Fruit fly (Drosophila melanogaster) whole organism, embryonic: Measurements from ENCODE around the gene CG10576.

Experiments used
- Abd-B ChIP-seq: fragments of 200-800 bp; sonication (Bioruptor generic); optimal IDR thresholded peaks from 2 replicates; lab custom pipeline; 2018; ENCODE audit warnings: missing biosample characterization, mild to moderate bottlenecking, missing genetic modification characterization, moderate library complexity
- Atf3 ChIP-seq: fragments of 200-800 bp; sonication (Bioruptor generic); optimal IDR thresholded peaks from 3 replicates; lab custom pipeline; 2016; ENCODE audit warnings: missing biosample characterization, missing genetic modification characterization
- Atf6 ChIP-seq: fragments of 200-800 bp; sonication (Bioruptor generic); IDR thresholded peaks from 2 replicates; pipeline ENCODE4 v1.3.6; 2022; ENCODE audit warnings: missing biosample characterization, missing genetic modification characterization
- Bdp1 ChIP-seq: fragments of 200-800 bp; sonication (Bioruptor generic); optimal IDR thresholded peaks from 3 replicates; lab custom pipeline; 2016; ENCODE audit warnings: missing biosample characterization, missing genetic modification characterization
- CG10431 ChIP-seq: fragments of 200-800 bp; sonication (Bioruptor generic); optimal IDR thresholded peaks from 3 replicates; lab custom pipeline; 2018; ENCODE audit warnings: missing biosample characterization, mild to moderate bottlenecking, missing genetic modification characterization
- CG10979 ChIP-seq: fragments of 200-800 bp; sonication (Bioruptor generic); optimal IDR thresholded peaks from 2 replicates; lab custom pipeline; 2018; ENCODE audit warnings: missing biosample characterization, mild to moderate bottlenecking, missing genetic modification characterization, moderate library complexity
- CG12769 ChIP-seq: fragments of 200-800 bp; sonication (Bioruptor generic); optimal IDR thresholded peaks from 2 replicates; lab custom pipeline; 2019; ENCODE audit warnings: missing biosample characterization, mild to moderate bottlenecking, missing genetic modification characterization, moderate library complexity
- CG14667 ChIP-seq: fragments of 200-800 bp; sonication (Bioruptor generic); IDR thresholded peaks from 2 replicates; pipeline ENCODE4 v1.3.6; 2022; ENCODE audit warnings: missing biosample characterization, missing genetic modification characterization
- CG1529 ChIP-seq: fragments of 200-800 bp; sonication (Bioruptor generic); optimal IDR thresholded peaks from 3 replicates; lab custom pipeline; 2018; ENCODE audit warnings: missing biosample characterization, missing genetic modification characterization
- CG16779 ChIP-seq: fragments of 200-800 bp; sonication (Bioruptor generic); IDR thresholded peaks from 2 replicates; pipeline ENCODE4 v1.3.6; 2022; ENCODE audit warnings: missing biosample characterization, missing genetic modification characterization
- CG17612 ChIP-seq: fragments of 200-800 bp; sonication (Bioruptor generic); IDR thresholded peaks from 2 replicates; pipeline ENCODE4 v1.3.6; 2022; ENCODE audit warnings: missing biosample characterization, missing genetic modification characterization
- CG34422 ChIP-seq: fragments of 200-800 bp; sonication (Bioruptor generic); IDR thresholded peaks from 3 replicates; pipeline ENCODE4 v1.3.6; 2022; ENCODE audit warnings: missing biosample characterization, missing genetic modification characterization
- CG43689 ChIP-seq: fragments of 200-800 bp; sonication (Bioruptor generic); IDR thresholded peaks from 2 replicates; pipeline ENCODE4 v1.3.6; 2022; ENCODE audit warnings: missing biosample characterization, missing genetic modification characterization
- CG8765 ChIP-seq: fragments of 200-800 bp; sonication (Bioruptor generic); IDR thresholded peaks from 2 replicates; pipeline ENCODE4 v1.3.6; 2022; ENCODE audit warnings: missing biosample characterization, missing genetic modification characterization
- CkIIα-i1 ChIP-seq: fragments of 200-800 bp; sonication (Bioruptor generic); IDR thresholded peaks from 2 replicates; pipeline ENCODE4 v1.3.6; 2022; ENCODE audit warnings: missing biosample characterization, missing genetic modification characterization
- Doc2 ChIP-seq: fragments of 200-800 bp; sonication (Bioruptor generic); IDR thresholded peaks from 2 replicates; pipeline ENCODE4 v1.3.6; 2022; ENCODE audit warnings: missing biosample characterization, missing genetic modification characterization
- ERR ChIP-seq: fragments of 200-800 bp; sonication (Bioruptor generic); optimal IDR thresholded peaks from 2 replicates; lab custom pipeline; 2016; ENCODE audit warnings: missing biosample characterization, missing genetic modification characterization
- Eip74EF ChIP-seq, 2 experiments: fragments of 200-800 bp in 1 of 2; fragments of >200 bp in 1 of 2; sonication (Bioruptor generic) in 1 of 2; optimal IDR thresholded peaks; 2 replicates each; lab custom pipeline; 2017 to 2019; ENCODE audit warnings: missing biosample characterization in 2 of 2, missing genetic modification characterization in 2 of 2, mild to moderate bottlenecking in 1 of 2, moderate library complexity in 1 of 2
- Ets65A ChIP-seq: fragments of 200-800 bp; sonication (Bioruptor generic); peaks from one replicate; lab custom pipeline; 2016; ENCODE audit warnings: missing biosample characterization, missing genetic modification characterization
- Fer3 ChIP-seq: fragments of 200-800 bp; sonication (Bioruptor generic); optimal IDR thresholded peaks from 2 replicates; lab custom pipeline; 2018; ENCODE audit warnings: missing biosample characterization, mild to moderate bottlenecking, missing genetic modification characterization, moderate library complexity
- HHEX ChIP-seq: fragments of 200-800 bp; sonication (Bioruptor generic); optimal IDR thresholded peaks from 3 replicates; lab custom pipeline; 2017; ENCODE audit warnings: missing biosample characterization, mild to moderate bottlenecking, missing genetic modification characterization, missing genetic modification reagents
- MBD-R2 ChIP-seq: fragments of 200-800 bp; sonication (Bioruptor generic); IDR thresholded peaks from 2 replicates; pipeline ENCODE4 v1.3.6; 2022; ENCODE audit warnings: missing biosample characterization, missing genetic modification characterization
- NC2α ChIP-seq: fragments of 200-800 bp; sonication (Bioruptor generic); optimal IDR thresholded peaks from 2 replicates; lab custom pipeline; 2016; ENCODE audit warnings: missing biosample characterization, missing genetic modification characterization
- Ravus ChIP-seq: fragments of 200-800 bp; sonication (Bioruptor generic); IDR thresholded peaks from 2 replicates; pipeline ENCODE4 v1.3.6; 2022; ENCODE audit warnings: missing biosample characterization, missing genetic modification characterization
- Rfx ChIP-seq: fragments of 200-800 bp; sonication (Bioruptor generic); IDR thresholded peaks from 2 replicates; pipeline ENCODE4 v1.3.6; 2022; ENCODE audit warnings: missing biosample characterization, missing genetic modification characterization
- Sry-δ ChIP-seq: fragments of 200-800 bp; sonication (Bioruptor generic); optimal IDR thresholded peaks from 2 replicates; lab custom pipeline; 2016; ENCODE audit warnings: missing biosample characterization, missing genetic modification characterization
- abd-A ChIP-seq: fragments of 200-800 bp; sonication (Bioruptor generic); optimal IDR thresholded peaks from 3 replicates; lab custom pipeline; 2019; ENCODE audit warnings: missing biosample characterization, mild to moderate bottlenecking, missing genetic modification characterization, moderate library complexity
- ato ChIP-seq: fragments of 200-800 bp; sonication (Bioruptor generic); IDR thresholded peaks from 2 replicates; pipeline ENCODE4 v1.3.6; 2022; ENCODE audit warnings: missing biosample characterization, missing genetic modification characterization; ENCODE audit not compliant: partially characterized antibody
- cas ChIP-seq: fragments of 200-800 bp; sonication (Bioruptor generic); IDR thresholded peaks from 2 replicates; pipeline ENCODE4 v1.3.6; 2022; ENCODE audit warnings: missing biosample characterization, missing genetic modification characterization
- chinmo ChIP-seq: fragments of 200-800 bp; sonication (Bioruptor generic); IDR thresholded peaks from 4 replicates; pipeline ENCODE4 v1.3.6; 2022; ENCODE audit warnings: missing biosample characterization, missing genetic modification characterization; ENCODE audit not compliant: partially characterized antibody
- crc ChIP-seq: fragments of 200-800 bp; sonication (Bioruptor generic); optimal IDR thresholded peaks from 2 replicates; lab custom pipeline; 2016; ENCODE audit warnings: missing biosample characterization, missing genetic modification characterization
- da ChIP-seq: fragments of 200-800 bp; sonication (Bioruptor generic); optimal IDR thresholded peaks from 2 replicates; lab custom pipeline; 2016; ENCODE audit warnings: missing biosample characterization, missing genetic modification characterization
- dati ChIP-seq: fragments of 200-800 bp; sonication (Bioruptor generic); IDR thresholded peaks from 2 replicates; pipeline ENCODE4 v1.3.6; 2022; ENCODE audit warnings: missing biosample characterization, missing genetic modification characterization
- exex ChIP-seq: fragments of 200-800 bp; sonication (Bioruptor generic); optimal IDR thresholded peaks from 4 replicates; lab custom pipeline; 2018; ENCODE audit warnings: missing biosample characterization, mild to moderate bottlenecking, missing genetic modification characterization, moderate library complexity
- fru ChIP-seq: fragments of >200 bp; optimal IDR thresholded peaks from 2 replicates; lab custom pipeline; 2017
- gcm ChIP-seq: fragments of 200-800 bp; sonication (Bioruptor generic); optimal IDR thresholded peaks from 2 replicates; lab custom pipeline; 2019; ENCODE audit warnings: missing biosample characterization, mild to moderate bottlenecking, missing genetic modification characterization, moderate library complexity
- h ChIP-seq: fragments of >200 bp; optimal IDR thresholded peaks from 2 replicates; lab custom pipeline; 2017
- her ChIP-seq: fragments of 200-800 bp; sonication (Bioruptor generic); optimal IDR thresholded peaks from 2 replicates; lab custom pipeline; 2016; ENCODE audit warnings: missing biosample characterization, missing genetic modification characterization
- lab ChIP-seq: fragments of 200-800 bp; sonication (Bioruptor generic); optimal IDR thresholded peaks from 3 replicates; lab custom pipeline; 2017; ENCODE audit warnings: missing biosample characterization, missing genetic modification characterization, mild to moderate bottlenecking, moderate library complexity, missing genetic modification reagents
- lbe ChIP-seq: fragments of 200-800 bp; sonication (Bioruptor generic); optimal IDR thresholded peaks from 2 replicates; lab custom pipeline; 2016; ENCODE audit warnings: missing biosample characterization, mild to moderate bottlenecking, missing genetic modification characterization
- lola ChIP-seq, 3 experiments: fragments of >200 bp in 2 of 3; fragments of 200-800 bp in 1 of 3; sonication (Bioruptor generic) in 1 of 3; optimal IDR thresholded peaks; 2 replicates each; lab custom pipeline; 2017 to 2019; ENCODE audit warnings: missing biosample characterization in 3 of 3, missing genetic modification characterization in 3 of 3, mild to moderate bottlenecking in 1 of 3, moderate library complexity in 1 of 3
- mirr ChIP-seq: fragments of 200-800 bp; sonication (Bioruptor generic); optimal IDR thresholded peaks from 3 replicates; lab custom pipeline; 2018; ENCODE audit warnings: missing biosample characterization, mild to moderate bottlenecking, missing genetic modification characterization
- oc ChIP-seq: fragments of 200-800 bp; sonication (Bioruptor generic); optimal IDR thresholded peaks from 2 replicates; lab custom pipeline; 2018; ENCODE audit warnings: missing biosample characterization, mild to moderate bottlenecking, missing genetic modification characterization, moderate library complexity
- run ChIP-seq: fragments of 200-800 bp; sonication (Bioruptor generic); optimal IDR thresholded peaks from 3 replicates; lab custom pipeline; 2018; ENCODE audit warnings: missing biosample characterization, mild to moderate bottlenecking, missing genetic modification characterization
- sd ChIP-seq: fragments of 200-800 bp; sonication (Bioruptor generic); optimal IDR thresholded peaks from 3 replicates; lab custom pipeline; 2018; ENCODE audit warnings: missing biosample characterization, mild to moderate bottlenecking, missing genetic modification characterization, moderate library complexity
- shn ChIP-seq: fragments of 200-800 bp; sonication (Bioruptor generic); optimal IDR thresholded peaks from 3 replicates; lab custom pipeline; 2016; ENCODE audit warnings: missing biosample characterization, missing genetic modification characterization
- sqz ChIP-seq: fragments of 200-800 bp; sonication (Bioruptor generic); optimal IDR thresholded peaks from 3 replicates; lab custom pipeline; 2018; ENCODE audit warnings: missing biosample characterization, mild to moderate bottlenecking, missing genetic modification characterization
- tin ChIP-seq: fragments of 200-800 bp; sonication (Bioruptor generic); optimal IDR thresholded peaks from 3 replicates; lab custom pipeline; 2016; ENCODE audit warnings: missing biosample characterization, missing genetic modification characterization
- z ChIP-seq: fragments of 200-800 bp; sonication (Bioruptor generic); IDR thresholded peaks from 3 replicates; pipeline ENCODE4 v1.3.6; 2022; ENCODE audit warnings: missing biosample characterization, missing genetic modification characterization
- zf30C ChIP-seq: fragments of 200-800 bp; sonication (Bioruptor generic); optimal IDR thresholded peaks from 3 replicates; lab custom pipeline; 2018; ENCODE audit warnings: missing biosample characterization, mild to moderate bottlenecking, missing genetic modification characterization

CG10576 gene

dm6 chr3L:5768532-5769497, 3.3 kb upstream of the CG10576 start, which contains the start of the genes Ppat-Dpck and scny (continued):
- TF ChIP-seq Bdp1 (no peak), lbe (GFP tag; lab: Kevin White, UChicago) (peak; percentile 76), CG12769 (tag; lab: Kevin White, UChicago) (no peak), Ravus (GFP tag; lab: Robert Waterston, UW) (no peak), shn (GFP tag; lab: Kevin White, UChicago) (no peak), Abd-B (GFP tag; lab: Kevin White, UChicago) (no peak), CG16779 (GFP tag; lab: Robert Waterston, UW) (no peak), cas (GFP tag; lab: Robert Waterston, UW) (no peak), h (lab: Kevin White, UChicago) (no peak), CG17612 (GFP tag; lab: Robert Waterston, UW) (no peak), sd (tag; lab: Kevin White, UChicago) (no peak), mirr (GFP tag; lab: Kevin White, UChicago) (no peak), CG1529 (GFP tag; lab: Kevin White, UChicago) (no peak), crc (GFP tag; lab: Kevin White, UChicago) (no peak), zf30C (no peak), fru (lab: Kevin White, UChicago) (no peak), ato (peak; percentile 78), exex (no peak), CkIIα-i1 (no peak), CG14667 (GFP tag; lab: Robert Waterston, UW) (no peak), dati (GFP tag; lab: Robert Waterston, UW) (no peak), Atf6 (no peak), Atf3 (no peak), CG10979 (tag; lab: Kevin White, UChicago) (no peak), lola (GFP tag; optimal IDR thresholded peaks at IDR 0.05; lab: Kevin White, UChicago) (peak in 1 of 3 experiments; percentile 23), NC2α (no peak), Rfx (GFP tag; lab: Robert Waterston, UW) (0 out of 2 replicates have a peak, but pooled peaks have one; percentile 24), run (tag; lab: Kevin White, UChicago) (no peak), her (GFP tag; lab: Kevin White, UChicago) (no peak), abd-A (tag; lab: Kevin White, UChicago) (no peak), oc (tag; lab: Kevin White, UChicago) (no peak), CG10431 (GFP tag; lab: Kevin White, UChicago) (no peak), chinmo (GFP tag; lab: Robert Waterston, UW) (peak; percentile 77; the same call in 2 of the 4 replicates), CG34422 (GFP tag; lab: Robert Waterston, UW) (peak; percentile 48; the same call in 1 of the 3 replicates), tin (GFP tag; lab: Kevin White, UChicago) (peak; percentile 0), MBD-R2 (GFP tag; lab: Robert Waterston, UW) (peak; percentile 52), sqz (GFP tag; lab: Kevin White, UChicago) (no peak), Fer3 (tag; lab: Kevin White, UChicago) (no peak), Eip74EF (GFP tag; optimal IDR thresholded peaks at IDR 0.05; lab: Kevin White, UChicago) (no peak), Ets65A (GFP tag; lab: Kevin White, UChicago) (no peak), ERR (GFP tag; lab: Kevin White, UChicago) (no peak), CG8765 (no peak), HHEX (GFP tag; lab: Kevin White, UChicago) (no peak), z (GFP tag; lab: Robert Waterston, UW) (no peak), CG43689 (GFP tag; lab: Robert Waterston, UW) (no peak), da (GFP tag; lab: Kevin White, UChicago) (no peak), Doc2 (no peak), gcm (GFP tag; lab: Kevin White, UChicago) (no peak), lab (GFP tag; lab: Kevin White, UChicago) (no peak), Sry-δ (peak; percentile 82)
